Fruit fly (Drosophila melanogaster): Measurements from ENCODE around the gene CG5004.

The CG5004 gene

DNA sequence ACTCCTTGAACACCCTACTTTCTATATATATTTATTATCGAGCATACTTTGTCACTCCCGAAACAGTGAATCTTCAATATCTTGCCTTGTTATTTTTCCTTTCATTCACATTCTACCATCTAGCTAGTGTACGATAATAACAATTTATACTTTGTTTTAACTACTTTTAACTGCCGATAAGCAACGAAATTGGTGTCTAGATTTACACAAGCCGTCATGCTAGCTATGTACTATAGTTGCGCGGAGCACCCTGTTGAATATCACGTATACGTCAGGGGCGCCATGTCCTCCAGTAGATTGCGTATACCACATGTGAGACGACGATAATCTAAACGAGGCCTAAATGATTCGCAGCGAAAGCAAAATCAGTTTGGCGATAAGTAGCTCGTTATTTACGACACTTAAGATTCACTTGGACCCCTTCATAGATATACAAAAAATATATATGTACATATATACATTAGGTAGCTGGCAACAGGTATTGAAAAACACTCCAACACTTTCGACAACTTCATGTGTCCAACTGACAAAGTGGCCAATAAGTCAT, 13.4 kb upstream of the CG5004 start (continued):
- TF ChIP-seq inv (GFP tag; IDR thresholded peaks at IDR 0.05; ENCODE audit: partially characterized antibody) (no peak), CG12155 (GFP tag; optimal IDR thresholded peaks at IDR 0.05) (no peak), CG6813 (GFP tag; optimal IDR thresholded peaks at IDR 0.05) (no peak), HLH3B (GFP tag; IDR thresholded peaks at IDR 0.05) (no peak)

DNA sequence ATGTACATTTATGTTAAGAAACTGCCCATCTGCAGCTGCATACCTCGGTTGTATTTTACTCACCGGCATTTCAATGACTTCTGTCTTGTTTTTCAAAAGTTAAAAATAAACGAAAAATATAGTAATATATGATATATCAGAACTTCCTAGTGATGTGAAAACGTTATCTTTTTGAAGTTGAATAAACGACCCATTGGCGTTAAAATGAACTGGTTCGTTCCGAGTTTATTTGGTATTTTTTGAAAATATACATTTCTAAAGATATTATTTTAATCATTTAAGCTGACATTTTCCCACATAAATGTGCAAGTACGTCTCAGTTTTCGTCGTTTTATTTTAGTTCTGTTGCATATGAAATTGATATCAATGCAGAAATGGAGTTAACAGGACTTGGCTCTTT, 1.7 kb upstream of the CG5004 start, which contains the start of gene Arpc3B:
Gene Arpc3B, minus strand, starts transcription at position 146 of the 400 bp plus-strand sequence.
- TF ChIP-seq danr (GFP tag; IDR thresholded peaks at IDR 0.05) (no peak), ash1 (GFP tag; optimal IDR thresholded peaks at IDR 0.05) (no peak), HLH4C (GFP tag; IDR thresholded peaks at IDR 0.05; ENCODE audit: partially characterized antibody) (no peak), tio (GFP tag; optimal IDR thresholded peaks at IDR 0.05) (no peak), pnt (GFP tag; optimal IDR thresholded peaks at IDR 0.05) (no peak), E2f1 (GFP tag; IDR thresholded peaks at IDR 0.05) (no peak), CG3838 (GFP tag; optimal IDR thresholded peaks at IDR 0.05) (no peak), CG33213 (GFP tag; optimal IDR thresholded peaks at IDR 0.05) (no peak), CG9932 (GFP tag; IDR thresholded peaks at IDR 0.05) (no peak), CG2120 (GFP tag; optimal IDR thresholded peaks at IDR 0.05) (no peak), CG15514 (GFP tag; optimal IDR thresholded peaks at IDR 0.05) (peak; percentile 98), Rfx (GFP tag; IDR thresholded peaks at IDR 0.05) (no peak), CG18262 (tag; optimal IDR thresholded peaks at IDR 0.05) (no peak), pfk (GFP tag; optimal IDR thresholded peaks at IDR 0.05) (no peak), BEAF-32 (GFP tag; optimal IDR thresholded peaks at IDR 0.05) (peak; percentile 9), ase (GFP tag; IDR thresholded peaks at IDR 0.05) (no peak), chm (GFP tag; IDR thresholded peaks at IDR 0.05) (no peak), CG30431 (GFP tag; optimal IDR thresholded peaks at IDR 0.05) (no peak), CG34422 (GFP tag; IDR thresholded peaks at IDR 0.05) (no peak), CG8478 (optimal IDR thresholded peaks at IDR 0.05) (no peak), twi (tag; optimal IDR thresholded peaks at IDR 0.05) (no peak), knrl (GFP tag; IDR thresholded peaks at IDR 0.05; ENCODE audit: partially characterized antibody) (peak; percentile 5; the same call in 1 of the 3 replicates), crp (GFP tag; optimal IDR thresholded peaks at IDR 0.05) (no peak), Xbp1 (GFP tag; optimal IDR thresholded peaks at IDR 0.05) (no peak), CG17328 (GFP tag; IDR thresholded peaks at IDR 0.05) (no peak), sqz (GFP tag; optimal IDR thresholded peaks at IDR 0.05) (no peak), CG13296 (GFP tag; optimal IDR thresholded peaks at IDR 0.05) (no peak)

DNA sequence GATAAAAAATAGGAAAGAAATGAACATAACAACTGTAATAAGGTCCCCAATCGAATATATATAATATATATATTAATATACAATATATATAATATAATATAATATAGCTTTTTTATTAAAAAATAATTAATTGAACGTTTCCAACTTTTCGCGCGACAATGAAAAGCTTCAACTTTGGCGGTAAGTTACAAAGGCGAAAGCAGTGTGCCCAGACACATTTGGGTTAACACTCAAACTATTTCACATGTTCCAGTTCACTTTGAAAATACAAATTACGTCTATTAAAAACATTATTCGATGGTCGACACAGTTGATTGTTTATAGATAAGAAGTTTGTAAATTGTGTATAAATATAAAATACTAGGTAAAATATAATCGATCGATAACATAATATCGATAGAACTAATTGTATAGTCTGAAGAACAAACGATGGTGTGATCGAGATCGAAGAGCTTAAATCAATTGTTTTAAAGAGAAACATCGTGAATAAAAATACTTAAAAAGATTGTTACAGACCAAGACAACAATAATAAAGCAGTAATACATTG, 1.2 kb upstream of the CG5004 start:
- TF ChIP-seq E2f2 (GFP tag; IDR thresholded peaks at IDR 0.05) (peak; percentile 73), sisA (GFP tag; IDR thresholded peaks at IDR 0.05) (no peak), CG2129 (GFP tag; IDR thresholded peaks at IDR 0.05; ENCODE audit: partially characterized antibody) (0 out of 2 replicates have a peak, but pooled peaks have one; percentile 12), Med (GFP tag) (peak; percentile 9), Hr3 (GFP tag; optimal IDR thresholded peaks at IDR 0.05) (no peak), HLH3B (GFP tag; IDR thresholded peaks at IDR 0.05) (no peak), CG34224 (GFP tag; IDR thresholded peaks at IDR 0.05; ENCODE audit: partially characterized antibody) (peak; percentile 65), gfzf (GFP tag; optimal IDR thresholded peaks at IDR 0.05) (peak; percentile 35), Opbp (GFP tag; IDR thresholded peaks at IDR 0.05; ENCODE audit: partially characterized antibody) (peak; percentile 53; the same call in 2 of the 3 replicates), Scr (GFP tag; IDR thresholded peaks at IDR 0.05; ENCODE audit: partially characterized antibody) (peak; percentile 62), stwl (tag; optimal IDR thresholded peaks at IDR 0.05) (peak; percentile 55), BEAF-32 (GFP tag; optimal IDR thresholded peaks at IDR 0.05) (peak; percentile 62), chinmo (GFP tag; IDR thresholded peaks at IDR 0.05; ENCODE audit: partially characterized antibody) (0 out of 4 replicates have a peak, but pooled peaks have one; percentile 22), hb (GFP tag; IDR thresholded peaks at IDR 0.05; ENCODE audit: partially characterized antibody) (peak; percentile 35; the same call in 1 of the 3 replicates), amos (GFP tag; IDR thresholded peaks at IDR 0.05; ENCODE audit: partially characterized antibody) (peak; percentile 56; the same call in 1 of the 2 replicates), az2 (GFP tag; optimal IDR thresholded peaks at IDR 0.05) (no peak), CG8290 (GFP tag; optimal IDR thresholded peaks at IDR 0.05) (peak; percentile 21), CG8290 (tag; optimal IDR thresholded peaks at IDR 0.05) (no peak), unc-4 (GFP tag; IDR thresholded peaks at IDR 0.05; ENCODE audit: partially characterized antibody) (peak; percentile 52)

Data from whole organism, embryonic.